Worm (Caenorhabditis elegans) whole organism, mixed stage, embryonic: ENCODE data around the gene ubxn-4.

Source experiments
- pha-4 ChIP-seq: fragments of 150-350 bp; optimal IDR thresholded peaks from 2 replicates; lab custom pipeline; 2018; ENCODE audit warnings: missing biosample characterization, missing genetic modification reagents, missing genetic modification characterization
- tbx-8 ChIP-seq: fragments of 200-800 bp; sonication (Bioruptor generic); optimal IDR thresholded peaks from 2 replicates; lab custom pipeline; 2018; ENCODE audit warnings: mild to moderate bottlenecking, missing genetic modification characterization, moderate library complexity, missing compliant biosample characterization

DNA sequence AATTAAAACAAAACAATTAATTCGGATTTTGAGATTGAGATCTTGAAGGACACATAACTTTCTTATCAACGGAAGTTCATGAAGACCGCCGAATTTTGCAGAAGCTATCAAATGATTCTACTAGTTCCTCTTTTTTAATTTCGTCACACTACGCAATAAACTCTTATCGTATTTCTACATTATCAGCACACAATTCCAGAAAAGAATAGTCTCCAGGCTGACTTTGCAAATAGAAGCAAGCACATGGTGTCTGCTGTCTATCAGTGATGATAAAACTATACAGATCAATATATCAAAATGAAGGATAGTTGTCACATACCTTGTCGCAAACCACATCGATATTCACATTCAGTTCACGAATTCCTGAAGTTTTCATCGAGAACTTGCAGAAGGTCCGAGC lies 4.9 kb downstream of the ubxn-4 start:
- no peak for TF ChIP-seq tbx-8
- no peak for TF ChIP-seq pha-4 (tag; lab: Kevin White, UChicago)
